Worm (Caenorhabditis elegans) whole organism, L4 larva: ENCODE data around the gene phlp-2.

Experiments used
- F26F4.8 ChIP-seq: fragments of 200-800 bp; sonication (Bioruptor generic); conservative IDR thresholded peaks from 2 replicates; pipeline ENCODE4 v1.3.6; 2022; ENCODE audit warnings: missing genetic modification characterization, missing compliant biosample characterization
- Y75B8A.6 ChIP-seq: fragments of 200-800 bp; sonication (Bioruptor generic); IDR thresholded peaks from 2 replicates; pipeline ENCODE4 v1.3.6; 2022; ENCODE audit warnings: missing genetic modification reagents, missing genetic modification characterization, missing compliant biosample characterization
- aly-2 ChIP-seq: sonication (generic microtip); optimal IDR thresholded peaks from 2 replicates; lab custom pipeline; 2018; ENCODE audit warnings: missing biosample characterization, missing genetic modification characterization
- arid-1 ChIP-seq: fragments of 200-800 bp; sonication (Bioruptor generic); conservative IDR thresholded peaks from 2 replicates; pipeline ENCODE4 v1.3.6; 2022; ENCODE audit warnings: missing genetic modification reagents, missing genetic modification characterization, missing compliant biosample characterization
- attf-4 ChIP-seq: sonication (generic microtip); optimal IDR thresholded peaks from 3 replicates; lab custom pipeline; 2017; ENCODE audit warnings: missing biosample characterization, missing genetic modification characterization
- ceh-28 ChIP-seq: fragments of 150-350 bp; optimal IDR thresholded peaks from 2 replicates; lab custom pipeline; 2014; ENCODE audit warnings: missing biosample characterization, missing genetic modification reagents, missing genetic modification characterization
- ces-1 ChIP-seq: fragments of 150-350 bp; sonication (generic microtip); optimal IDR thresholded peaks from 4 replicates; lab custom pipeline; 2014; ENCODE audit warnings: missing biosample characterization, missing genetic modification reagents, missing genetic modification characterization
- cey-2 ChIP-seq: sonication (generic microtip); optimal IDR thresholded peaks from 3 replicates; lab custom pipeline; 2017; ENCODE audit warnings: missing genetic modification characterization, mild to moderate bottlenecking, missing compliant biosample characterization, antibody characterized with exemption, borderline replicate concordance; ENCODE audit not compliant: insufficient read depth
- dmd-6 ChIP-seq: fragments of 200-800 bp; sonication (Bioruptor generic); IDR thresholded peaks from 2 replicates; pipeline ENCODE4 v1.3.6; 2022; ENCODE audit warnings: missing genetic modification reagents, missing genetic modification characterization, missing compliant biosample characterization
- egl-43 ChIP-seq: fragments of 200-800 bp; sonication (Bioruptor generic); IDR thresholded peaks from 2 replicates; pipeline ENCODE4 v1.3.6; 2022; ENCODE audit warnings: missing genetic modification reagents, missing genetic modification characterization, missing compliant biosample characterization
- hlh-11 ChIP-seq: fragments of 200-800 bp; sonication (Bioruptor generic); optimal IDR thresholded peaks from 2 replicates; lab custom pipeline; 2018; ENCODE audit warnings: mild to moderate bottlenecking, missing genetic modification characterization, missing compliant biosample characterization
- hlh-30 ChIP-seq: sonication (generic microtip); optimal IDR thresholded peaks from 2 replicates; lab custom pipeline; 2017; ENCODE audit warnings: antibody characterized with exemption, mild to moderate bottlenecking, missing genetic modification characterization, missing compliant biosample characterization; ENCODE audit not compliant: insufficient read depth
- lin-1 ChIP-seq: fragments of 200-800 bp; sonication (Bioruptor generic); IDR thresholded peaks from 2 replicates; pipeline ENCODE4 v1.3.6; 2022; ENCODE audit warnings: missing genetic modification reagents, missing genetic modification characterization, missing compliant biosample characterization
- lin-13 ChIP-seq: fragments of 150-350 bp; optimal IDR thresholded peaks from 2 replicates; lab custom pipeline; 2014; ENCODE audit warnings: missing biosample characterization, missing genetic modification reagents, missing genetic modification characterization
- lin-39 ChIP-seq: fragments of 150-350 bp; optimal IDR thresholded peaks from 2 replicates; lab custom pipeline; 2014; ENCODE audit warnings: missing biosample characterization, missing genetic modification reagents, missing genetic modification characterization
- lir-3 ChIP-seq: sonication (generic microtip); optimal IDR thresholded peaks from 2 replicates; lab custom pipeline; 2016; ENCODE audit warnings: mild to moderate bottlenecking, missing genetic modification characterization, missing compliant biosample characterization
- lsy-2 ChIP-seq, 2 experiments: fragments of 150-350 bp in 1 of 2; sonication (generic microtip) in 1 of 2; optimal IDR thresholded peaks; 2 replicates each; lab custom pipeline; 2014 to 2017; ENCODE audit warnings: missing biosample characterization in 2 of 2, missing genetic modification characterization in 2 of 2
- mep-1 ChIP-seq: fragments of 150-350 bp; sonication (generic microtip); optimal IDR thresholded peaks from 3 replicates; lab custom pipeline; 2014; ENCODE audit warnings: missing biosample characterization, missing genetic modification characterization
- mes-2 ChIP-seq: sonication (generic microtip); optimal IDR thresholded peaks from 2 replicates; lab custom pipeline; 2016; ENCODE audit warnings: missing genotype, mild to moderate bottlenecking, missing genetic modification characterization, missing compliant biosample characterization; ENCODE audit not compliant: poor library complexity, severe bottlenecking
- mxl-2 ChIP-seq: fragments of 200-800 bp; sonication (Bioruptor generic); conservative IDR thresholded peaks from 2 replicates; pipeline ENCODE4 v1.3.6; 2022; ENCODE audit warnings: missing genetic modification reagents, missing genetic modification characterization, missing compliant biosample characterization
- nhr-11 ChIP-seq: fragments of 150-350 bp; optimal IDR thresholded peaks from 2 replicates; lab custom pipeline; 2014; ENCODE audit warnings: missing biosample characterization, missing genetic modification characterization
- nhr-28 ChIP-seq: fragments of 150-350 bp; optimal IDR thresholded peaks from 2 replicates; lab custom pipeline; 2014; ENCODE audit warnings: missing biosample characterization, missing genetic modification characterization
- nhr-41 ChIP-seq: fragments of 200-800 bp; sonication (Bioruptor generic); IDR thresholded peaks from 2 replicates; pipeline ENCODE4 v1.3.6; 2022; ENCODE audit warnings: missing genetic modification reagents, missing genetic modification characterization, missing compliant biosample characterization
- nhr-6 ChIP-seq: fragments of 150-350 bp; optimal IDR thresholded peaks from 2 replicates; lab custom pipeline; 2014; ENCODE audit warnings: missing biosample characterization, missing genetic modification characterization
- pha-4 ChIP-seq, 2 experiments: fragments of 150-350 bp in 1 of 2; fragments of 200-800 bp in 1 of 2; sonication (Bioruptor generic) in 1 of 2; IDR thresholded peaks in 1 of 2; optimal IDR thresholded peaks in 1 of 2; 2 replicates each; pipeline versions ENCODE4 v1.3.6 to Lab custom; 2014 to 2022; ENCODE audit warnings: missing genetic modification characterization in 2 of 2, missing genetic modification reagents in 2 of 2, missing biosample characterization in 1 of 2, missing compliant biosample characterization in 1 of 2
- rbr-2 ChIP-seq: sonication (generic microtip); optimal IDR thresholded peaks from 2 replicates; lab custom pipeline; 2016; ENCODE audit warnings: missing genotype, missing genetic modification characterization, missing compliant biosample characterization
- sdz-12 ChIP-seq: fragments of 200-800 bp; sonication (Bioruptor generic); optimal IDR thresholded peaks from 2 replicates; lab custom pipeline; 2018; ENCODE audit warnings: mild to moderate bottlenecking, missing genetic modification characterization, missing compliant biosample characterization
- tag-97 ChIP-seq: fragments of 200-800 bp; sonication (Bioruptor generic); IDR thresholded peaks from 2 replicates; pipeline ENCODE4 v1.3.6; 2022; ENCODE audit warnings: missing genetic modification characterization, missing compliant biosample characterization
- zag-1 ChIP-seq: fragments of 150-350 bp; optimal IDR thresholded peaks from 2 replicates; lab custom pipeline; 2014; ENCODE audit warnings: missing biosample characterization, missing genetic modification characterization
- zip-11 ChIP-seq: fragments of 200-800 bp; sonication (Bioruptor generic); IDR thresholded peaks from 2 replicates; pipeline ENCODE4 v1.3.6; 2022; ENCODE audit warnings: missing genetic modification characterization, missing compliant biosample characterization
- ztf-11 ChIP-seq: fragments of 150-350 bp; optimal IDR thresholded peaks from 2 replicates; lab custom pipeline; 2014; ENCODE audit warnings: missing biosample characterization, missing genetic modification characterization
- ztf-7 ChIP-seq: fragments of 150-350 bp; optimal IDR thresholded peaks from 2 replicates; lab custom pipeline; 2014; ENCODE audit warnings: missing biosample characterization, missing genetic modification characterization

The phlp-2 gene

DNA sequence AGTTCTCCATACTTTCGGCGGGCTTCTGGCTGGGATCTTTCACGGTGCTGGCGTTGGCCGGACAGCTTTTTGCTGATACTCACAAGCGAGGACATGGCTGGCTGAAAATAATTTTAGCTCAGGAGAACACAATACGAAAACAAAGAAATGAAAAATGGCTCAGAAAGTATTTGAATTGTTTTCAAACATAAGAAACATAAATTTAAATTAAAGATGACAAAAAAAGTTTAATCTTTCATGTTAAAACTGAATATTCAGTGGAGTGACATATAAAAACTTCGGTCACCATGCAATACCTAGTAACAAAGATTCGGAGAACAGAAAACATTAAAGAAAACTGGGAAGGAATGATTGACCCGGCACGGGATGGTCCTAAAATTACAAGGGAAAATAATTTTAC is 30.7 kb upstream of the phlp-2 start, which contains the start of gene C16C10.2:
Gene C16C10.2 (minus strand): TSS at position 101 of the 400 bp plus-strand sequence.
- TF ChIP-seq mxl-2 (GFP tag; lab: Robert Waterston, UW) (no peak), hlh-30 (tag; lab: Kevin White, UChicago) (no peak), zip-11 (GFP tag; lab: Robert Waterston, UW) (no peak), ztf-11 (tag; lab: Kevin White, UChicago) (no peak), lin-39 (tag; lab: Kevin White, UChicago) (no peak), egl-43 (GFP tag; lab: Robert Waterston, UW) (no peak), tag-97 (GFP tag; lab: Robert Waterston, UW) (no peak), cey-2 (no peak), dmd-6 (GFP tag; lab: Robert Waterston, UW) (no peak), nhr-41 (GFP tag; lab: Robert Waterston, UW) (no peak)

- no peak for TF ChIP-seq arid-1
- no peak for TF ChIP-seq rbr-2 (tag; lab: Kevin White, UChicago)
- TF ChIP-seq lin-1 (GFP tag; lab: Robert Waterston, UW) = no peak
- no peak for TF ChIP-seq sdz-12 (GFP tag; lab: Kevin White, UChicago)
- TF ChIP-seq ztf-7 (tag; lab: Kevin White, UChicago) = no peak
Measured at ce11 chrIII:4181338-4181737, 27.9 kb upstream of the phlp-2 start, which contains the start of gene C16C10.1. TSS of gene C16C10.1 (minus strand) at chrIII:4181438.

DNA sequence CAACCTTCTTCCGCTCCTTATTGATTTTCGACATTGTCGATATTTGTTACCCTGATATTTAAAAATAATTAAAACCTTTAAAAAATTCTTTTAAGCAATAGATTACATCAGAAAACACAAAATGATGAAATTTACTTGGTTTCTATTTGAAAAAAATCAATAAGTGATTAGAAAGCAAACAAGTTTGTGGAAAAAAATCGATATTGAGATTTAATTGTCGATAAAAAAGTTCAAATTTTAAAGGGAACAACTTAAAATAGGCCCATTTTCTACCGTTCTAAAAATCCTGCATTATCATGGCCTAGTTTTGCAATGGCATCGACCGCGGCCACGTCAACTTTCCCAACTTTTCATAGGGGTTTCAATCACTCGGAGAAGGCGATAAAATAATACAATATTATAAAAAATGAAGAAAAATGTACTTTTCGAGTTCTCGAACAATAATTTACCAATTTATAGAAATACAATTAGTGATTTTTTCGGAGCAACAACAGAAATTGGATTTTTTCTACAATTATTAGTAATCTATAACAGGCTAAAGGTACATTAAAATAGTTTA is 22.5 kb upstream of the phlp-2 start, which contains the start of gene lars-1:
Gene lars-1 (minus strand): TSS at position 51 of the 559 bp plus-strand sequence.
- TF ChIP-seq pha-4 (GFP tag; IDR thresholded peaks at IDR 0.05; lab: Robert Waterston, UW) (no peak), pha-4 (tag; optimal IDR thresholded peaks at IDR 0.05; lab: Kevin White, UChicago) (no peak), nhr-11 (no peak), rbr-2 (tag; lab: Kevin White, UChicago) (no peak), lin-13 (GFP tag; lab: Kevin White, UChicago) (no peak), ceh-28 (tag; lab: Kevin White, UChicago) (peak; percentile 60), zag-1 (tag; lab: Kevin White, UChicago) (no peak), Y75B8A.6 (no peak), ces-1 (no peak), mep-1 (tag; lab: Kevin White, UChicago) (no peak), lsy-2 (tag; optimal IDR thresholded peaks at IDR 0.05; lab: Kevin White, UChicago) (no peak), lir-3 (tag; lab: Kevin White, UChicago) (no peak), attf-4 (tag; lab: Kevin White, UChicago) (no peak), mes-2 (tag; lab: Kevin White, UChicago) (peak; percentile 68), F26F4.8 (GFP tag; lab: Robert Waterston, UW) (no peak)

DNA sequence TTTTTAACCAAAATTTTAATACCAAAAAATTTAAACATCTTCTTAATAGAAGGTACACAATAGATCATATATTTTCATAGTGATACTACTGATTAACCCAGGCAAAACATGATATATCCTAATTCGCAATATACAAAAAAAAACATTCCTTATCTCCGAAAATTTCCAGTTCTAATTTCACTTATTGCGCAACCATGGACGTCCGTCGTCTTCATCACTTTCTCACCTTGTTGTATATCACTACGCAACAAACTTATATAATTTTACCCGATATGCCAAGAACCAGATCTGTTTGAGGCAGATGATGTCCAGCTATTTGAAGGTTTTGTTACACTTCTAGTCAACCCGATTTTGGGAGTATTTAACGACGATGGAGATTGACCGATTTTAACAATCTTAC is 21.4 kb upstream of the phlp-2 start, which contains the start of gene R74.2:
Gene R74.2 (plus strand): TSS at position 316 of the 400 bp plus-strand sequence.
- peak; percentile 17 for TF ChIP-seq hlh-11 (tag; lab: Kevin White, UChicago)
- no peak for TF ChIP-seq aly-2 (tag; lab: Kevin White, UChicago)

ce11 chrIII:4189602-4190001 is 19.7 kb upstream of the phlp-2 start:
- peak; percentile 6 for TF ChIP-seq hlh-11 (tag; lab: Kevin White, UChicago)
- TF ChIP-seq nhr-6 (tag; lab: Kevin White, UChicago) = no peak
- no peak for TF ChIP-seq tag-97 (GFP tag; lab: Robert Waterston, UW)
- no peak for TF ChIP-seq lsy-2 (tag; optimal IDR thresholded peaks at IDR 0.05; lab: Kevin White, UChicago)
- TF ChIP-seq nhr-28 (tag; lab: Kevin White, UChicago) = peak; percentile 0
- no peak for TF ChIP-seq aly-2 (tag; lab: Kevin White, UChicago)
